Fruit fly (Drosophila melanogaster) whole organism, embryonic: ENCODE data around the gene CG11912.
A peak's percentile ranks its signal among the peaks of the same experiment; 100 is the strongest.

Experiments used
- Abd-B ChIP-seq: fragments of 200-800 bp; sonication (Bioruptor generic); optimal IDR thresholded peaks from 2 replicates; lab custom pipeline; 2018; ENCODE audit warnings: missing biosample characterization, mild to moderate bottlenecking, missing genetic modification characterization, moderate library complexity
- Ada2b ChIP-seq: fragments of 200-800 bp; sonication (Bioruptor generic); IDR thresholded peaks from 2 replicates; pipeline ENCODE4 v1.3.6; 2022; ENCODE audit warnings: missing biosample characterization, missing genetic modification characterization
- Antp ChIP-seq: fragments of 200-800 bp; sonication (Bioruptor generic); optimal IDR thresholded peaks from 3 replicates; lab custom pipeline; 2016; ENCODE audit warnings: missing biosample characterization, missing genetic modification characterization
- Awh ChIP-seq: fragments of 200-800 bp; sonication (Bioruptor generic); IDR thresholded peaks from 2 replicates; pipeline ENCODE4, ENCODE4 v1.3.6; 2022; ENCODE audit warnings: missing biosample characterization, missing genetic modification characterization
- C15 ChIP-seq: fragments of 200-800 bp; sonication (Bioruptor generic); IDR thresholded peaks from 3 replicates; pipeline ENCODE4 v1.3.6; 2022; ENCODE audit warnings: missing biosample characterization, missing genetic modification characterization
- CG11093 ChIP-seq: fragments of 200-800 bp; sonication (Bioruptor generic); IDR thresholded peaks from 3 replicates; pipeline ENCODE4 v1.3.6; 2022; ENCODE audit warnings: missing biosample characterization, missing genetic modification characterization
- CG11247 ChIP-seq: fragments of 200-800 bp; sonication (Bioruptor generic); IDR thresholded peaks from 2 replicates; pipeline ENCODE4 v1.3.6; 2022; ENCODE audit warnings: missing biosample characterization, missing genetic modification characterization
- CG11456 ChIP-seq: fragments of 200-800 bp; sonication (Bioruptor generic); IDR thresholded peaks from 3 replicates; pipeline ENCODE4 v1.3.6; 2022; ENCODE audit warnings: missing biosample characterization, missing genetic modification characterization
- CG11504 ChIP-seq: fragments of 200-800 bp; sonication (Bioruptor generic); optimal IDR thresholded peaks from 3 replicates; lab custom pipeline; 2019; ENCODE audit warnings: missing biosample characterization, mild to moderate bottlenecking, missing genetic modification characterization, moderate library complexity
- CG12391 ChIP-seq: fragments of 200-800 bp; sonication (Bioruptor generic); optimal IDR thresholded peaks from 3 replicates; lab custom pipeline; 2018; ENCODE audit warnings: missing biosample characterization, mild to moderate bottlenecking, missing genetic modification characterization, moderate library complexity
- CG12744 ChIP-seq: fragments of 200-800 bp; sonication (Bioruptor generic); optimal IDR thresholded peaks from 2 replicates; lab custom pipeline; 2016; ENCODE audit warnings: missing biosample characterization, missing genetic modification characterization
- CG13775 ChIP-seq: fragments of 200-800 bp; sonication (Bioruptor generic); optimal IDR thresholded peaks from 3 replicates; lab custom pipeline; 2017; ENCODE audit warnings: missing biosample characterization, mild to moderate bottlenecking, missing genetic modification characterization
- CG13894 ChIP-seq: fragments of 200-800 bp; sonication (Bioruptor generic); optimal IDR thresholded peaks from 3 replicates; lab custom pipeline; 2018; ENCODE audit warnings: missing biosample characterization, mild to moderate bottlenecking, missing genetic modification characterization, moderate library complexity
- CG16863 ChIP-seq: fragments of 200-800 bp; sonication (Bioruptor generic); optimal IDR thresholded peaks from 3 replicates; lab custom pipeline; 2016; ENCODE audit warnings: missing biosample characterization, missing genetic modification characterization
- CG17361 ChIP-seq: fragments of 200-800 bp; sonication (Bioruptor generic); IDR thresholded peaks from 3 replicates; pipeline ENCODE4 v1.3.6; 2022; ENCODE audit warnings: missing biosample characterization, missing genetic modification characterization
- CG17385 ChIP-seq: fragments of 200-800 bp; sonication (Bioruptor generic); optimal IDR thresholded peaks from 3 replicates; lab custom pipeline; 2018; ENCODE audit warnings: missing biosample characterization, mild to moderate bottlenecking, missing genetic modification characterization
- CG2712 ChIP-seq: fragments of 200-800 bp; optimal IDR thresholded peaks from 3 replicates; lab custom pipeline; 2019; ENCODE audit warnings: missing biosample characterization, mild to moderate bottlenecking, missing genetic modification characterization, moderate library complexity
- CG32772 ChIP-seq: fragments of 200-800 bp; sonication (Bioruptor generic); IDR thresholded peaks from 2 replicates; pipeline ENCODE4 v1.3.6; 2022; ENCODE audit warnings: missing biosample characterization, missing genetic modification characterization
- CG34224 ChIP-seq: fragments of 200-800 bp; sonication (Bioruptor generic); IDR thresholded peaks from 3 replicates; pipeline ENCODE4 v1.3.6; 2022; ENCODE audit warnings: missing biosample characterization, missing genetic modification characterization; ENCODE audit not compliant: partially characterized antibody
- CG4282 ChIP-seq: fragments of 200-800 bp; sonication (Bioruptor generic); optimal IDR thresholded peaks from 2 replicates; lab custom pipeline; 2016; ENCODE audit warnings: missing biosample characterization, missing genetic modification characterization
- CG4404 ChIP-seq: fragments of 200-800 bp; sonication (Bioruptor generic); IDR thresholded peaks from 2 replicates; pipeline ENCODE4 v1.3.6; 2022; ENCODE audit warnings: missing biosample characterization, missing genetic modification characterization
- CG5180 ChIP-seq: fragments of 200-800 bp; sonication (Bioruptor generic); optimal IDR thresholded peaks from 3 replicates; lab custom pipeline; 2017; ENCODE audit warnings: missing biosample characterization, missing genetic modification characterization, mild to moderate bottlenecking, moderate library complexity, missing genetic modification reagents
- CG6254 ChIP-seq: fragments of 200-800 bp; sonication (Bioruptor generic); optimal IDR thresholded peaks from 3 replicates; lab custom pipeline; 2017; ENCODE audit warnings: mild to moderate bottlenecking, missing biosample characterization, missing genetic modification reagents, missing genetic modification characterization
- CG6813 ChIP-seq: fragments of 200-800 bp; sonication (Bioruptor generic); optimal IDR thresholded peaks from 2 replicates; lab custom pipeline; 2017; ENCODE audit warnings: missing biosample characterization, missing genetic modification characterization, mild to moderate bottlenecking, moderate library complexity, missing genetic modification reagents
- CG8765 ChIP-seq: fragments of 200-800 bp; sonication (Bioruptor generic); IDR thresholded peaks from 2 replicates; pipeline ENCODE4 v1.3.6; 2022; ENCODE audit warnings: missing biosample characterization, missing genetic modification characterization
- CG9876 ChIP-seq: fragments of 200-800 bp; sonication (Bioruptor generic); optimal IDR thresholded peaks from 2 replicates; lab custom pipeline; 2016; ENCODE audit warnings: missing biosample characterization, missing genetic modification characterization
- CoRest ChIP-seq: fragments of 200-800 bp; sonication (Bioruptor generic); optimal IDR thresholded peaks from 3 replicates; lab custom pipeline; 2018; ENCODE audit warnings: missing biosample characterization, mild to moderate bottlenecking, missing genetic modification characterization, moderate library complexity
- D ChIP-seq, 2 experiments: fragments of 200-800 bp in 1 of 2; fragments of >200 bp in 1 of 2; sonication (Bioruptor generic) in 1 of 2; optimal IDR thresholded peaks; 2 replicates in 1 of 2; 3 replicates in 1 of 2; lab custom pipeline; 2017; ENCODE audit warnings: mild to moderate bottlenecking in 1 of 2, missing biosample characterization in 1 of 2, missing genetic modification characterization in 1 of 2, missing genetic modification reagents in 1 of 2
- Fer1 ChIP-seq: fragments of 200-800 bp; sonication (Bioruptor generic); optimal IDR thresholded peaks from 2 replicates; lab custom pipeline; 2017; ENCODE audit warnings: missing biosample characterization, mild to moderate bottlenecking, missing genetic modification characterization
- Hmx ChIP-seq: fragments of 200-800 bp; sonication (Bioruptor generic); optimal IDR thresholded peaks from 2 replicates; lab custom pipeline; 2016; ENCODE audit warnings: missing biosample characterization, missing genetic modification characterization
- MESR4 ChIP-seq: fragments of 200-800 bp; sonication (Bioruptor generic); optimal IDR thresholded peaks from 2 replicates; lab custom pipeline; 2018; ENCODE audit warnings: missing biosample characterization, mild to moderate bottlenecking, missing genetic modification characterization, moderate library complexity
- PHDP ChIP-seq: fragments of 200-800 bp; sonication (Bioruptor generic); optimal IDR thresholded peaks from 3 replicates; lab custom pipeline; 2018; ENCODE audit warnings: missing biosample characterization, mild to moderate bottlenecking, missing genetic modification characterization, moderate library complexity
- Pdp1 ChIP-seq, 2 experiments: fragments of 200-800 bp; sonication (Bioruptor generic); optimal IDR thresholded peaks; 3 replicates each; lab custom pipeline; 2016; ENCODE audit warnings: missing biosample characterization in 2 of 2, missing genetic modification characterization in 2 of 2, mild to moderate bottlenecking in 1 of 2, moderate library complexity in 1 of 2
- Tbp ChIP-seq: fragments of >200 bp; optimal IDR thresholded peaks from 2 replicates; lab custom pipeline; 2018; ENCODE audit warnings: missing biosample characterization, missing genetic modification characterization
- Usf ChIP-seq: fragments of 200-800 bp; sonication (Bioruptor generic); optimal IDR thresholded peaks from 2 replicates; lab custom pipeline; 2017; ENCODE audit warnings: missing genotype, missing biosample characterization, missing genetic modification characterization
- ac ChIP-seq: fragments of 200-800 bp; sonication (Bioruptor generic); optimal IDR thresholded peaks from 3 replicates; lab custom pipeline; 2017; ENCODE audit warnings: missing biosample characterization, mild to moderate bottlenecking, missing genetic modification characterization
- ci ChIP-seq: fragments of 200-800 bp; sonication (Bioruptor generic); IDR thresholded peaks from 3 replicates; pipeline ENCODE4 v1.3.6; 2022; ENCODE audit warnings: missing biosample characterization, missing genetic modification characterization
- danr ChIP-seq: fragments of 200-800 bp; sonication (Bioruptor generic); IDR thresholded peaks from 2 replicates; pipeline ENCODE4 v1.3.6; 2022; ENCODE audit warnings: missing biosample characterization, missing genetic modification characterization
- dati ChIP-seq: fragments of 200-800 bp; sonication (Bioruptor generic); IDR thresholded peaks from 2 replicates; pipeline ENCODE4 v1.3.6; 2022; ENCODE audit warnings: missing biosample characterization, missing genetic modification characterization
- dm ChIP-seq: fragments of 200-800 bp; sonication (Bioruptor generic); optimal IDR thresholded peaks from 3 replicates; lab custom pipeline; 2016; ENCODE audit warnings: missing biosample characterization, missing genetic modification characterization
- ken ChIP-seq: fragments of 200-800 bp; sonication (Bioruptor generic); IDR thresholded peaks from 3 replicates; pipeline ENCODE4 v1.3.6; 2022; ENCODE audit warnings: missing biosample characterization, missing genetic modification characterization
- nmo ChIP-seq: fragments of 200-800 bp; sonication (Bioruptor generic); optimal IDR thresholded peaks from 2 replicates; lab custom pipeline; 2018; ENCODE audit warnings: missing biosample characterization, mild to moderate bottlenecking, missing genetic modification characterization, moderate library complexity
- nom ChIP-seq: fragments of 200-800 bp; sonication (Bioruptor generic); optimal IDR thresholded peaks from 2 replicates; lab custom pipeline; 2017; ENCODE audit warnings: missing biosample characterization, missing genetic modification characterization, mild to moderate bottlenecking, moderate library complexity, missing genetic modification reagents
- sim ChIP-seq: fragments of 200-800 bp; sonication (Bioruptor generic); IDR thresholded peaks from 2 replicates; pipeline ENCODE4 v1.3.6; 2022; ENCODE audit warnings: missing biosample characterization, missing genetic modification characterization
- sug ChIP-seq: fragments of 200-800 bp; optimal IDR thresholded peaks from 2 replicates; lab custom pipeline; 2019; ENCODE audit warnings: missing biosample characterization, mild to moderate bottlenecking, missing genetic modification characterization, moderate library complexity
- tna ChIP-seq: fragments of 200-800 bp; sonication (Bioruptor generic); IDR thresholded peaks from 2 replicates; pipeline ENCODE4 v1.3.6; 2022; ENCODE audit warnings: missing biosample characterization, missing genetic modification characterization; ENCODE audit not compliant: partially characterized antibody
- vfl ChIP-seq: fragments of 200-800 bp; sonication (Bioruptor generic); optimal IDR thresholded peaks from 2 replicates; lab custom pipeline; 2016; ENCODE audit warnings: missing biosample characterization, missing genetic modification characterization
- wdn ChIP-seq: fragments of 200-800 bp; sonication (Bioruptor generic); IDR thresholded peaks from 2 replicates; pipeline ENCODE4 v1.3.6; 2022; ENCODE audit warnings: missing biosample characterization, missing genetic modification characterization
- zen2 ChIP-seq: fragments of 200-800 bp; sonication (Bioruptor generic); IDR thresholded peaks from 3 replicates; pipeline ENCODE4 v1.3.6; 2022; ENCODE audit warnings: missing biosample characterization, missing genetic modification characterization; ENCODE audit not compliant: partially characterized antibody
- zfh1 ChIP-seq: fragments of 200-800 bp; sonication (Bioruptor generic); IDR thresholded peaks from 3 replicates; pipeline ENCODE4 v1.3.6; 2022; ENCODE audit warnings: missing biosample characterization, missing genetic modification characterization

The CG11912 gene

dm6 chr2L:283071-283482 is 36.0 kb downstream of the CG11912 start, which contains the start of gene CG11601 (continued):
- peak; percentile 15 for TF ChIP-seq CG16863 (GFP tag; lab: Kevin White, UChicago)
- TF ChIP-seq Hmx (GFP tag; lab: Kevin White, UChicago) = no peak
- peak; percentile 59 for TF ChIP-seq CG4282
- TF ChIP-seq CG17361 (GFP tag; lab: Robert Waterston, UW) = peak; percentile 59; the same call in 1 of the 3 replicates
- peak; percentile 56 for TF ChIP-seq CG13894
- TF ChIP-seq CG11456 (GFP tag; lab: Robert Waterston, UW) = peak; percentile 53; the same call in 1 of the 3 replicates
- no peak for TF ChIP-seq Antp
- no peak for TF ChIP-seq CG4404
- TF ChIP-seq CG6254 = no peak
- TF ChIP-seq CG6813 (GFP tag; lab: Kevin White, UChicago) = no peak
- 0 out of 3 replicates have a peak, but pooled peaks have one; percentile 44 for TF ChIP-seq zfh1 (GFP tag; lab: Robert Waterston, UW)
- TF ChIP-seq ken (GFP tag; lab: Robert Waterston, UW) = peak; percentile 63; the same call in 2 of the 3 replicates
- peak; percentile 29 for TF ChIP-seq Fer1 (GFP tag; lab: Kevin White, UChicago)
- no peak for TF ChIP-seq C15
- TF ChIP-seq ac (GFP tag; lab: Kevin White, UChicago) = no peak
- peak; percentile 48; the same call in 1 of the 2 replicates for TF ChIP-seq CG8765 (GFP tag; lab: Robert Waterston, UW)
- TF ChIP-seq CG11093 = no peak
- no peak for TF ChIP-seq D (optimal IDR thresholded peaks at IDR 0.05; lab: Kevin White, UChicago)
- TF ChIP-seq D (GFP tag; optimal IDR thresholded peaks at IDR 0.05; lab: Kevin White, UChicago) = no peak
- no peak for TF ChIP-seq CG34224 (GFP tag; lab: Robert Waterston, UW)
- peak; percentile 30 for TF ChIP-seq MESR4 (GFP tag; lab: Kevin White, UChicago)
- TF ChIP-seq dati = no peak
- TF ChIP-seq CG5180 (GFP tag; lab: Kevin White, UChicago) = no peak
- TF ChIP-seq CG13775 (GFP tag; lab: Kevin White, UChicago) = peak; percentile 38
- peak; percentile 39 for TF ChIP-seq CoRest (tag; lab: Kevin White, UChicago)
- TF ChIP-seq Awh (GFP tag; lab: Robert Waterston, UW) = no peak
- 0 out of 2 replicates have a peak, but pooled peaks have one; percentile 22 for TF ChIP-seq CG32772
- peak; percentile 36 for TF ChIP-seq CG12391
- TF ChIP-seq Usf = no peak
- peak in 1 of 2 experiments; percentile 57 for TF ChIP-seq Pdp1 (GFP tag; optimal IDR thresholded peaks at IDR 0.05; lab: Kevin White, UChicago)
- TF ChIP-seq sim (GFP tag; lab: Robert Waterston, UW) = no peak
- TF ChIP-seq Abd-B (GFP tag; lab: Kevin White, UChicago) = peak; percentile 44
- TF ChIP-seq CG9876 = peak; percentile 38
- TF ChIP-seq wdn (GFP tag; lab: Robert Waterston, UW) = no peak
- TF ChIP-seq nmo = peak; percentile 63
- peak; percentile 39 for TF ChIP-seq sug (tag; lab: Kevin White, UChicago)
- TF ChIP-seq danr (GFP tag; lab: Robert Waterston, UW) = 0 out of 2 replicates have a peak, but pooled peaks have one; percentile 11
- peak; percentile 29 for TF ChIP-seq CG11504 (tag; lab: Kevin White, UChicago)
- peak; percentile 14 for TF ChIP-seq dm (GFP tag; lab: Kevin White, UChicago)
- TF ChIP-seq PHDP = peak; percentile 47
- TF ChIP-seq CG12744 (GFP tag; lab: Kevin White, UChicago) = no peak
- peak; percentile 58; the same call in 1 of the 3 replicates for TF ChIP-seq ci
- TF ChIP-seq CG11247 (GFP tag; lab: Robert Waterston, UW) = peak; percentile 18; the same call in 1 of the 2 replicates
- TF ChIP-seq tna (GFP tag; lab: Robert Waterston, UW) = no peak
- TF ChIP-seq CG17385 (GFP tag; lab: Kevin White, UChicago) = no peak
- no peak for TF ChIP-seq Ada2b (GFP tag; lab: Robert Waterston, UW)
- no peak for TF ChIP-seq Tbp
- peak; percentile 84 for TF ChIP-seq nom (GFP tag; lab: Kevin White, UChicago)
- peak; percentile 18 for TF ChIP-seq vfl
- TF ChIP-seq zen2 (GFP tag; lab: Robert Waterston, UW) = no peak
- TF ChIP-seq CG2712 = peak; percentile 46
